Fruit fly (Drosophila melanogaster) whole organism, embryonic: ENCODE data around the gene CG5235.

Experiments used
- CG18619 ChIP-seq: fragments of 200-800 bp; sonication (Bioruptor generic); optimal IDR thresholded peaks from 3 replicates; lab custom pipeline; 2017; ENCODE audit warnings: missing biosample characterization, mild to moderate bottlenecking, missing genetic modification characterization
- HLH4C ChIP-seq: fragments of 200-800 bp; sonication (Bioruptor generic); IDR thresholded peaks from 3 replicates; pipeline ENCODE4 v1.3.6; 2022; ENCODE audit warnings: missing biosample characterization, missing genetic modification characterization; ENCODE audit not compliant: partially characterized antibody

DNA sequence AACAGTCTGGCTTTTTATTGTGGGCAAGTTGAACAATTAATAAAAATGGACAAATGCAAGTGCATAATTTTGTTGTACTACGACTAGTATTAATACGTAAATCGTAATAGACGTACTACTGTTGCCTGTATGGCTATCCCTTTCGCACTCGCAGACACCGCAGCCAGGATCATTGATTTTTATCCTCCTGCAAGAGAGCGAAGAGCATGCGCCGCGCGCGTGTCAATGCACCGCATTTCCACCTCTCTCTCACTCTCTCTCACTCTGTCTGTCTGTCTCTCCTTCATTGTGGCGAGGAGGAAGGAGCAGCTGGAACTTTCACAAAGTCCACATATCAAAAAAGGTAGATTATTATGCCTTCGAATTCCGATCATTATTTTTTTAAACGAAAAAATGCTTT lies 43.1 kb downstream of the CG5235 start:
- TF ChIP-seq CG18619 (GFP tag; lab: Kevin White, UChicago) (no peak), HLH4C (GFP tag; lab: Robert Waterston, UW) (no peak)
